Fruit fly (Drosophila melanogaster) whole organism, embryonic: Measurements from ENCODE around the gene CG43338.

Source experiments
- CG10147 ChIP-seq: fragments of 200-800 bp; sonication (Bioruptor generic); optimal IDR thresholded peaks from 2 replicates; lab custom pipeline; 2019; ENCODE audit warnings: missing biosample characterization, mild to moderate bottlenecking, missing genetic modification characterization, moderate library complexity
- CG10431 ChIP-seq: fragments of 200-800 bp; sonication (Bioruptor generic); optimal IDR thresholded peaks from 3 replicates; lab custom pipeline; 2018; ENCODE audit warnings: missing biosample characterization, mild to moderate bottlenecking, missing genetic modification characterization
- CG10462 ChIP-seq: fragments of 200-800 bp; sonication (Bioruptor generic); optimal IDR thresholded peaks from 2 replicates; lab custom pipeline; 2016; ENCODE audit warnings: missing biosample characterization, missing genetic modification characterization
- CG11695 ChIP-seq: fragments of 200-800 bp; sonication (Bioruptor generic); IDR thresholded peaks from 3 replicates; pipeline ENCODE4 v1.3.6; 2022; ENCODE audit warnings: missing biosample characterization, missing genetic modification characterization
- CG1233 ChIP-seq: fragments of 200-800 bp; sonication (Bioruptor generic); optimal IDR thresholded peaks from 4 replicates; lab custom pipeline; 2018; ENCODE audit warnings: missing biosample characterization, mild to moderate bottlenecking, missing genetic modification characterization
- CG15011 ChIP-seq: fragments of 200-800 bp; sonication (Bioruptor generic); optimal IDR thresholded peaks from 3 replicates; lab custom pipeline; 2018; ENCODE audit warnings: missing biosample characterization, mild to moderate bottlenecking, missing genetic modification characterization
- CG15601 ChIP-seq: fragments of 200-800 bp; sonication (Bioruptor generic); optimal IDR thresholded peaks from 3 replicates; lab custom pipeline; 2019; ENCODE audit warnings: missing biosample characterization, mild to moderate bottlenecking, missing genetic modification characterization, moderate library complexity
- CG17385 ChIP-seq: fragments of 200-800 bp; sonication (Bioruptor generic); optimal IDR thresholded peaks from 3 replicates; lab custom pipeline; 2018; ENCODE audit warnings: missing biosample characterization, mild to moderate bottlenecking, missing genetic modification characterization
- CG18599 ChIP-seq: fragments of 200-800 bp; sonication (Bioruptor generic); optimal IDR thresholded peaks from 3 replicates; lab custom pipeline; 2017; ENCODE audit warnings: missing biosample characterization, missing genetic modification characterization, mild to moderate bottlenecking, moderate library complexity, missing genetic modification reagents
- CG18619 ChIP-seq: fragments of 200-800 bp; sonication (Bioruptor generic); optimal IDR thresholded peaks from 3 replicates; lab custom pipeline; 2017; ENCODE audit warnings: missing biosample characterization, mild to moderate bottlenecking, missing genetic modification characterization
- CG2199 ChIP-seq: fragments of 200-800 bp; sonication (Bioruptor generic); IDR thresholded peaks from 3 replicates; pipeline ENCODE4 v1.3.6; 2022; ENCODE audit warnings: missing biosample characterization, missing genetic modification characterization
- CG2889 ChIP-seq: fragments of 200-800 bp; sonication (Bioruptor generic); IDR thresholded peaks from 3 replicates; pipeline ENCODE4 v1.3.6; 2022; ENCODE audit warnings: missing biosample characterization, missing genetic modification characterization
- CG31388 ChIP-seq: fragments of 200-800 bp; sonication (Bioruptor generic); optimal IDR thresholded peaks from 2 replicates; lab custom pipeline; 2016; ENCODE audit warnings: missing biosample characterization, missing genetic modification characterization
- CG32532 ChIP-seq: fragments of 200-800 bp; sonication (Bioruptor generic); IDR thresholded peaks from 2 replicates; pipeline ENCODE4 v1.3.6; 2022; ENCODE audit warnings: missing biosample characterization, missing genetic modification characterization
- CG3407 ChIP-seq: fragments of 200-800 bp; sonication (Bioruptor generic); optimal IDR thresholded peaks from 2 replicates; lab custom pipeline; 2018; ENCODE audit warnings: missing biosample characterization, mild to moderate bottlenecking, missing genetic modification characterization
- CG5953 ChIP-seq: fragments of 200-800 bp; sonication (Bioruptor generic); IDR thresholded peaks from 2 replicates; pipeline ENCODE4 v1.3.6; 2022; ENCODE audit warnings: missing biosample characterization, missing genetic modification characterization
- CG6272 ChIP-seq: fragments of 200-800 bp; sonication (Bioruptor generic); IDR thresholded peaks from 2 replicates; pipeline ENCODE4 v1.3.6; 2022; ENCODE audit warnings: missing biosample characterization, missing genetic modification characterization
- CG6654 ChIP-seq: fragments of 200-800 bp; sonication (Bioruptor generic); optimal IDR thresholded peaks from 2 replicates; lab custom pipeline; 2017; ENCODE audit warnings: missing biosample characterization, mild to moderate bottlenecking, missing genetic modification characterization
- CG6813 ChIP-seq: fragments of 200-800 bp; sonication (Bioruptor generic); optimal IDR thresholded peaks from 2 replicates; lab custom pipeline; 2017; ENCODE audit warnings: missing biosample characterization, missing genetic modification characterization, mild to moderate bottlenecking, moderate library complexity, missing genetic modification reagents
- CG7786 ChIP-seq: fragments of 200-800 bp; sonication (Bioruptor generic); optimal IDR thresholded peaks from 2 replicates; lab custom pipeline; 2016; ENCODE audit warnings: missing biosample characterization, missing genetic modification characterization
- CG7839 ChIP-seq: fragments of 200-800 bp; sonication (Bioruptor generic); optimal IDR thresholded peaks from 3 replicates; lab custom pipeline; 2018; ENCODE audit warnings: missing biosample characterization, mild to moderate bottlenecking, missing genetic modification characterization, moderate library complexity
- CG9215 ChIP-seq: fragments of 200-800 bp; sonication (Bioruptor generic); IDR thresholded peaks from 2 replicates; pipeline ENCODE4 v1.3.6; 2022; ENCODE audit warnings: missing biosample characterization, missing genetic modification characterization
- CG9932 ChIP-seq: fragments of 200-800 bp; sonication (Bioruptor generic); IDR thresholded peaks from 2 replicates; pipeline ENCODE4 v1.3.6; 2022; ENCODE audit warnings: missing biosample characterization, missing genetic modification characterization
- Dref ChIP-seq: fragments of 200-800 bp; sonication (Bioruptor generic); IDR thresholded peaks from 2 replicates; pipeline ENCODE4 v1.3.6; 2022; ENCODE audit warnings: missing biosample characterization, missing genetic modification characterization
- Drgx ChIP-seq: fragments of 200-800 bp; sonication (Bioruptor generic); IDR thresholded peaks from 2 replicates; pipeline ENCODE4 v1.3.6; 2022; ENCODE audit warnings: missing biosample characterization, missing genetic modification characterization
- ERR ChIP-seq: fragments of 200-800 bp; sonication (Bioruptor generic); optimal IDR thresholded peaks from 2 replicates; lab custom pipeline; 2016; ENCODE audit warnings: missing biosample characterization, missing genetic modification characterization
- Fer2 ChIP-seq: fragments of 200-800 bp; sonication (Bioruptor generic); optimal IDR thresholded peaks from 2 replicates; lab custom pipeline; 2018; ENCODE audit warnings: missing biosample characterization, mild to moderate bottlenecking, missing genetic modification characterization, moderate library complexity
- Gsc ChIP-seq: fragments of 200-800 bp; sonication (Bioruptor generic); IDR thresholded peaks from 2 replicates; pipeline ENCODE4 v1.3.6; 2022; ENCODE audit warnings: missing biosample characterization, missing genetic modification characterization
- H2.0 ChIP-seq: fragments of 200-800 bp; sonication (Bioruptor generic); IDR thresholded peaks from 2 replicates; pipeline ENCODE4 v1.3.6; 2022; ENCODE audit warnings: missing biosample characterization, missing genetic modification characterization
- Hr51 ChIP-seq, 2 experiments: fragments of 200-800 bp; sonication (Bioruptor generic); optimal IDR thresholded peaks; 2 replicates in 1 of 2; 3 replicates in 1 of 2; lab custom pipeline; 2016 to 2018; ENCODE audit warnings: missing biosample characterization in 2 of 2, missing genetic modification characterization in 2 of 2, mild to moderate bottlenecking in 1 of 2, moderate library complexity in 1 of 2
- Hsf ChIP-seq: fragments of 200-800 bp; sonication (Bioruptor generic); optimal IDR thresholded peaks from 3 replicates; lab custom pipeline; 2016; ENCODE audit warnings: missing biosample characterization, missing genetic modification characterization
- Sox100B ChIP-seq: fragments of 200-800 bp; sonication (Bioruptor generic); optimal IDR thresholded peaks from 3 replicates; lab custom pipeline; 2018; ENCODE audit warnings: missing biosample characterization, mild to moderate bottlenecking, missing genetic modification characterization
- ato ChIP-seq: fragments of 200-800 bp; sonication (Bioruptor generic); IDR thresholded peaks from 2 replicates; pipeline ENCODE4 v1.3.6; 2022; ENCODE audit warnings: missing biosample characterization, missing genetic modification characterization; ENCODE audit not compliant: partially characterized antibody
- bbx ChIP-seq: fragments of 200-800 bp; sonication (Bioruptor generic); IDR thresholded peaks from 2 replicates; pipeline ENCODE4 v1.3.6; 2022; ENCODE audit warnings: missing biosample characterization, missing genetic modification characterization; ENCODE audit not compliant: partially characterized antibody
- bcd ChIP-seq: fragments of 200-800 bp; sonication (Bioruptor generic); optimal IDR thresholded peaks from 2 replicates; lab custom pipeline; 2017; ENCODE audit warnings: missing biosample characterization, mild to moderate bottlenecking, missing genetic modification characterization
- bigmax ChIP-seq: fragments of 200-800 bp; sonication (Bioruptor generic); optimal IDR thresholded peaks from 2 replicates; lab custom pipeline; 2018; ENCODE audit warnings: missing biosample characterization, mild to moderate bottlenecking, missing genetic modification characterization
- ci ChIP-seq: fragments of 200-800 bp; sonication (Bioruptor generic); IDR thresholded peaks from 3 replicates; pipeline ENCODE4 v1.3.6; 2022; ENCODE audit warnings: missing biosample characterization, missing genetic modification characterization
- esg ChIP-seq: fragments of 200-800 bp; sonication (Bioruptor generic); conservative IDR thresholded peaks from 2 replicates; pipeline ENCODE4 v1.3.6; 2022; ENCODE audit warnings: missing biosample characterization, missing genetic modification characterization
- ftz-f1 ChIP-seq: fragments of 200-800 bp; sonication (Bioruptor generic); optimal IDR thresholded peaks from 2 replicates; lab custom pipeline; 2016; ENCODE audit warnings: missing biosample characterization, missing genetic modification characterization
- gce ChIP-seq: fragments of 200-800 bp; sonication (Bioruptor generic); IDR thresholded peaks from 3 replicates; pipeline ENCODE4 v1.3.6; 2022; ENCODE audit warnings: missing biosample characterization, missing genetic modification characterization
- gcm ChIP-seq: fragments of 200-800 bp; sonication (Bioruptor generic); optimal IDR thresholded peaks from 2 replicates; lab custom pipeline; 2019; ENCODE audit warnings: missing biosample characterization, mild to moderate bottlenecking, missing genetic modification characterization, moderate library complexity
- hth ChIP-seq: fragments of >200 bp; optimal IDR thresholded peaks from 2 replicates; lab custom pipeline; 2017; ENCODE audit warnings: inconsistent platforms
- lilli ChIP-seq: fragments of 200-800 bp; sonication (Bioruptor generic); optimal IDR thresholded peaks from 3 replicates; lab custom pipeline; 2016; ENCODE audit warnings: missing biosample characterization, missing genetic modification characterization
- lmd ChIP-seq: fragments of 200-800 bp; sonication (Bioruptor generic); IDR thresholded peaks from 2 replicates; pipeline ENCODE4 v1.3.6; 2022; ENCODE audit warnings: missing biosample characterization, missing genetic modification characterization
- prd ChIP-seq, 3 experiments: fragments of >200 bp in 2 of 3; fragments of 200-800 bp in 1 of 3; sonication (Bioruptor generic) in 1 of 3; optimal IDR thresholded peaks in 2 of 3; IDR thresholded peaks in 1 of 3; 2 replicates in 2 of 3; 3 replicates in 1 of 3; pipeline versions ENCODE4 v1.3.6 to Lab custom; 2017 to 2022; ENCODE audit warnings: missing biosample characterization in 1 of 3, missing genetic modification characterization in 1 of 3
- ranshi ChIP-seq: fragments of 200-800 bp; sonication (Bioruptor generic); IDR thresholded peaks from 2 replicates; pipeline ENCODE4 v1.3.6; 2022; ENCODE audit warnings: missing biosample characterization, missing genetic modification characterization
- sens ChIP-seq: fragments of 200-800 bp; sonication (Bioruptor generic); peaks from one replicate; lab custom pipeline; 2016; ENCODE audit warnings: missing biosample characterization, missing genetic modification characterization
- so ChIP-seq: fragments of 200-800 bp; sonication (Bioruptor generic); IDR thresholded peaks from 3 replicates; pipeline ENCODE4 v1.3.6; 2022; ENCODE audit warnings: missing biosample characterization, missing genetic modification characterization
- yki ChIP-seq: fragments of >200 bp; optimal IDR thresholded peaks from 3 replicates; lab custom pipeline; 2018
- zf30C ChIP-seq: fragments of 200-800 bp; sonication (Bioruptor generic); optimal IDR thresholded peaks from 3 replicates; lab custom pipeline; 2018; ENCODE audit warnings: missing biosample characterization, mild to moderate bottlenecking, missing genetic modification characterization
- zfh2 ChIP-seq: fragments of 200-800 bp; sonication (Bioruptor generic); optimal IDR thresholded peaks from 2 replicates; lab custom pipeline; 2016; ENCODE audit warnings: missing biosample characterization, missing genetic modification characterization

The CG43338 gene

DNA sequence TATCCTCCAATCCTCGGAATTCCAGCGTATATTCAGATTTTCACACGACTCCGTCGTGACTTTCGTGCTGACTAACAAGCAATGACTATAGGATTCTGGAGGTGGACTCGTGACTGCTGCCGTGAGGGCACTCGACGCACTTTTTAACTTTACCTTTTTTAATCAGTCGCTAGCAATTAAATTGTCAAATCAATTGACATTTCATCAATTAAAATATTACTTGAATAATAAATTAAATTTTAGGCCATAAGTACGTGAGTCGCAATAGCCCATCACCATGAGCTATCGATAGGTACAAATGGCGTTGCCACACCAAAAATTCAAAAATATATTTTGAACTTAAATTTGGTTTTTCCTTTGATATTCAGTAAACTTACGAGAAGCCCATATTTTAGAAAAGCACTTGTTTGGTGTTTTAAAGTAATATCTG is 34.6 kb upstream of the CG43338 start, which contains the start of gene Jwa (continued):
- TF ChIP-seq ato (GFP tag; lab: Robert Waterston, UW) (peak; percentile 85), H2.0 (GFP tag; lab: Robert Waterston, UW) (peak; percentile 92), CG18599 (GFP tag; lab: Kevin White, UChicago) (peak; percentile 78), ranshi (GFP tag; lab: Robert Waterston, UW) (peak; percentile 91), CG15601 (peak; percentile 73), CG9215 (GFP tag; lab: Robert Waterston, UW) (peak; percentile 92), Gsc (GFP tag; lab: Robert Waterston, UW) (peak; percentile 72), Hr51 (GFP tag; optimal IDR thresholded peaks at IDR 0.05; lab: Kevin White, UChicago) (peak; percentile 86 to 90), CG6272 (peak; percentile 96), CG18619 (peak; percentile 79), CG32532 (GFP tag; lab: Robert Waterston, UW) (peak; percentile 92), bigmax (no peak), CG3407 (GFP tag; lab: Kevin White, UChicago) (peak; percentile 89), CG7839 (tag; lab: Kevin White, UChicago) (peak; percentile 89), Dref (GFP tag; lab: Robert Waterston, UW) (peak; percentile 68), Drgx (GFP tag; lab: Robert Waterston, UW) (peak; percentile 74), zfh2 (GFP tag; lab: Kevin White, UChicago) (peak; percentile 97), CG6654 (GFP tag; lab: Kevin White, UChicago) (peak; percentile 37), lilli (GFP tag; lab: Kevin White, UChicago) (peak; percentile 97), ftz-f1 (GFP tag; lab: Kevin White, UChicago) (peak; percentile 59), CG17385 (peak; percentile 90), CG1233 (peak; percentile 62), gcm (GFP tag; lab: Kevin White, UChicago) (peak; percentile 91), CG2889 (GFP tag; lab: Robert Waterston, UW) (peak; percentile 93), prd (optimal IDR thresholded peaks at IDR 0.05; lab: Kevin White, UChicago) (no peak), prd (GFP tag; IDR thresholded peaks at IDR 0.05; lab: Robert Waterston, UW) (peak; percentile 95), CG10147 (GFP tag; lab: Kevin White, UChicago) (peak; percentile 53), CG31388 (GFP tag; lab: Kevin White, UChicago) (peak; percentile 68), Sox100B (GFP tag; lab: Kevin White, UChicago) (peak; percentile 78), CG9932 (GFP tag; lab: Robert Waterston, UW) (peak; percentile 98), zf30C (no peak), yki (lab: Kevin White, UChicago) (no peak), CG7786 (peak; percentile 94), bcd (peak; percentile 78), ERR (GFP tag; lab: Kevin White, UChicago) (peak; percentile 76), CG11695 (peak; percentile 90), bbx (peak; percentile 97), gce (GFP tag; lab: Robert Waterston, UW) (0 out of 3 replicates have a peak, but pooled peaks have one; percentile 35), CG2199 (GFP tag; lab: Robert Waterston, UW) (no peak), hth (lab: Kevin White, UChicago) (no peak), so (GFP tag; lab: Robert Waterston, UW) (peak; percentile 84; the same call in 2 of the 3 replicates), Hsf (GFP tag; lab: Kevin White, UChicago) (peak; percentile 98), CG10431 (GFP tag; lab: Kevin White, UChicago) (peak; percentile 52), esg (GFP tag; lab: Robert Waterston, UW) (peak; percentile 94), CG15011 (GFP tag; lab: Kevin White, UChicago) (no peak), ci (peak; percentile 94), CG5953 (GFP tag; lab: Robert Waterston, UW) (peak; percentile 95), CG10462 (GFP tag; lab: Kevin White, UChicago) (peak; percentile 77), lmd (peak; percentile 91), Fer2 (peak; percentile 70), sens (GFP tag; lab: Kevin White, UChicago) (peak; percentile 97), CG6813 (GFP tag; lab: Kevin White, UChicago) (no peak)
